Worm (Caenorhabditis elegans) whole organism, L3 larva: ENCODE measurements around the gene C18H2.5.

Experiments
- R02D3.7 ChIP-seq: fragments of 150-350 bp; optimal IDR thresholded peaks from 2 replicates; lab custom pipeline; 2014; ENCODE audit warnings: missing biosample characterization, missing genetic modification characterization
- ZK546.5 ChIP-seq: sonication (generic microtip); optimal IDR thresholded peaks from 2 replicates; lab custom pipeline; 2017; ENCODE audit warnings: missing biosample characterization, missing genetic modification characterization
- ama-1 ChIP-seq: fragments of 150-350 bp; optimal IDR thresholded peaks from 2 replicates; lab custom pipeline; 2018
- ceh-82 ChIP-seq: fragments of 150-350 bp; optimal IDR thresholded peaks from 2 replicates; lab custom pipeline; 2014; ENCODE audit warnings: missing biosample characterization, missing genetic modification characterization
- egl-5 ChIP-seq: fragments of 150-350 bp; optimal IDR thresholded peaks from 2 replicates; lab custom pipeline; 2017; ENCODE audit warnings: missing biosample characterization, missing genetic modification reagents, missing genetic modification characterization, inconsistent platforms
- elt-2 ChIP-seq: sonication (generic microtip); optimal IDR thresholded peaks from 2 replicates; lab custom pipeline; 2016; ENCODE audit warnings: missing genetic modification reagents, mild to moderate bottlenecking, missing genetic modification characterization, missing compliant biosample characterization
- elt-3 ChIP-seq, 3 experiments: fragments of 150-350 bp in 1 of 3; sonication (generic microtip) in 2 of 3; optimal IDR thresholded peaks; 2 replicates in 2 of 3; 4 replicates in 1 of 3; lab custom pipeline; 2014 to 2017; ENCODE audit warnings: missing biosample characterization in 3 of 3, missing genetic modification characterization in 3 of 3
- mdl-1 ChIP-seq: fragments of 150-350 bp; optimal IDR thresholded peaks from 2 replicates; lab custom pipeline; 2014; ENCODE audit warnings: missing biosample characterization, missing genetic modification characterization
- nhr-12 ChIP-seq: fragments of 150-350 bp; optimal IDR thresholded peaks from 2 replicates; lab custom pipeline; 2014; ENCODE audit warnings: missing biosample characterization, missing genetic modification characterization
- nhr-76 ChIP-seq: fragments of 150-350 bp; sonication (generic microtip); optimal IDR thresholded peaks from 5 replicates; lab custom pipeline; 2014; ENCODE audit warnings: missing biosample characterization, missing genetic modification characterization
- pha-4 ChIP-seq: fragments of 150-350 bp; optimal IDR thresholded peaks from 2 replicates; lab custom pipeline; 2014; ENCODE audit warnings: missing biosample characterization, missing genetic modification reagents, missing genetic modification characterization
- pqm-1 ChIP-seq: fragments of 150-350 bp; optimal IDR thresholded peaks from 2 replicates; lab custom pipeline; 2017; ENCODE audit warnings: missing biosample characterization, missing genetic modification characterization, inconsistent platforms
- unc-39 ChIP-seq: sonication (generic microtip); optimal IDR thresholded peaks from 4 replicates; lab custom pipeline; 2017; ENCODE audit warnings: missing biosample characterization, missing genetic modification characterization

DNA sequence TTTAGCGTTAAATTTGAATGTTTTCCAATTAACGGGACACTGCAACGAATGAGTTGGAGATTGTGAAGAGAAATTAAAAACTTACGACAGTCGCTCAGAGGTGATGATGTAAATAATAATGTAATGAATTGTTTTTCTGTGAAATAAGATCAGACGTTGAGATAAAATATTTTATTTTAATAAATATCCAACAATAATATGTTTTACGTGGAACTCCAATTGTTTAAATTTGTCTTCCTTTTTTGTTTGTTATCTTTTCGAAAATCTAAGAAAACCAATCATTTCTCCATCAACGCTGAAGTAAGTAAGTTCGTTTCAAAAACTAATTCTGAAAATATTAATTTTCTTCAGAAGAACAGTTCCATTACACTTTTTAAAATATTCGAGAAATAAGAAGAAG is at the start of gene C18H2.5:
- TF ChIP-seq mdl-1 (no peak), ama-1 (lab: Kevin White, UChicago) (no peak), pqm-1 (tag; lab: Kevin White, UChicago) (no peak), elt-3 (tag; optimal IDR thresholded peaks at IDR 0.05; lab: Kevin White, UChicago) (no peak), R02D3.7 (tag; lab: Kevin White, UChicago) (no peak), egl-5 (tag; lab: Kevin White, UChicago) (no peak), pha-4 (tag; lab: Kevin White, UChicago) (no peak), unc-39 (tag; lab: Kevin White, UChicago) (no peak), nhr-76 (tag; lab: Kevin White, UChicago) (no peak), nhr-12 (tag; lab: Kevin White, UChicago) (no peak), ceh-82 (tag; lab: Kevin White, UChicago) (no peak), ZK546.5 (tag; lab: Kevin White, UChicago) (no peak), elt-2 (tag; lab: Kevin White, UChicago) (no peak)
